Fruit fly (Drosophila melanogaster) Kc167 (cell line): ENCODE data around the gene CG43094.

Source experiments
- Myc ChIP-seq: fragments of >200 bp; optimal IDR thresholded peaks from 2 replicates; lab custom pipeline; 2017; ENCODE audit warnings: missing external identifiers
- Sin3A ChIP-seq: fragments of >200 bp; optimal IDR thresholded peaks from 2 replicates; lab custom pipeline; 2018; ENCODE audit warnings: missing external identifiers
- h ChIP-seq: fragments of >200 bp; optimal IDR thresholded peaks from 3 replicates; lab custom pipeline; 2018; ENCODE audit warnings: missing external identifiers
- insv ChIP-seq: fragments of >200 bp; optimal IDR thresholded peaks from 3 replicates; lab custom pipeline; 2018; ENCODE audit warnings: missing external identifiers
- psq ChIP-seq: fragments of >200 bp; optimal IDR thresholded peaks from 2 replicates; lab custom pipeline; 2017; ENCODE audit warnings: missing external identifiers
- ttk ChIP-seq: sonication (Bioruptor generic); optimal IDR thresholded peaks from 2 replicates; lab custom pipeline; 2017; ENCODE audit warnings: missing external identifiers

CG43094 gene

dm6 chr3R:22770887-22771286 lies at the start of gene CG43094:
TSS of gene CG43094 (minus strand) at chr3R:22770987.
- TF ChIP-seq h (no peak), ttk (no peak), insv (lab: Kevin White, UChicago) (no peak), Myc (lab: Kevin White, UChicago) (no peak), Sin3A (no peak), psq (lab: Kevin White, UChicago) (no peak)

dm6 chr3R:22816437-22817173 lies 45.8 kb upstream of the CG43094 start:
- TF ChIP-seq ttk (no peak), Sin3A (no peak), psq (lab: Kevin White, UChicago) (no peak), h (no peak), Myc (lab: Kevin White, UChicago) (no peak), insv (lab: Kevin White, UChicago) (no peak)

dm6 chr3R:22816078-22816436 lies 45.3 kb upstream of the CG43094 start, which contains the start of gene CG13840:
TSS of gene CG13840 (minus strand) at chr3R:22816178.
- no peak for TF ChIP-seq Sin3A
- no peak for TF ChIP-seq psq (lab: Kevin White, UChicago)
- TF ChIP-seq ttk = no peak
- no peak for TF ChIP-seq Myc (lab: Kevin White, UChicago)

- TF ChIP-seq Myc (lab: Kevin White, UChicago) (no peak), ttk (no peak), psq (lab: Kevin White, UChicago) (no peak), insv (lab: Kevin White, UChicago) (no peak), h (no peak), Sin3A (no peak)
Measured at dm6 chr3R:22810277-22810676, 39.5 kb upstream of the CG43094 start.

dm6 chr3R:22807132-22807531 lies 36.3 kb upstream of the CG43094 start:
- TF ChIP-seq Myc (lab: Kevin White, UChicago) (no peak), h (no peak), Sin3A (no peak), ttk (no peak), insv (lab: Kevin White, UChicago) (no peak), psq (lab: Kevin White, UChicago) (no peak)

- TF ChIP-seq ttk = no peak
- TF ChIP-seq Myc (lab: Kevin White, UChicago) = no peak
- no peak for TF ChIP-seq h
- TF ChIP-seq psq (lab: Kevin White, UChicago) = no peak
- TF ChIP-seq Sin3A = no peak
Measured at dm6 chr3R:22803655-22804341, 33.0 kb upstream of the CG43094 start, which contains the start of gene CG7031. TSS of gene CG7031 (plus strand) at chr3R:22804291.

- TF ChIP-seq Sin3A (no peak), insv (lab: Kevin White, UChicago) (no peak), psq (lab: Kevin White, UChicago) (no peak), h (no peak), Myc (lab: Kevin White, UChicago) (no peak), ttk (no peak)
Measured at dm6 chr3R:22793953-22794352, 23.2 kb upstream of the CG43094 start.

dm6 chr3R:22789106-22789505 lies 18.3 kb upstream of the CG43094 start:
- TF ChIP-seq psq (lab: Kevin White, UChicago) (no peak), Myc (lab: Kevin White, UChicago) (no peak), Sin3A (no peak), insv (lab: Kevin White, UChicago) (no peak), ttk (no peak), h (no peak)

dm6 chr3R:22784674-22785316 lies 14.0 kb upstream of the CG43094 start:
- TF ChIP-seq Myc (lab: Kevin White, UChicago) (no peak), Sin3A (no peak), psq (lab: Kevin White, UChicago) (no peak), insv (lab: Kevin White, UChicago) (no peak), ttk (no peak), h (no peak)

- TF ChIP-seq psq (lab: Kevin White, UChicago) (no peak), insv (lab: Kevin White, UChicago) (no peak), h (no peak), ttk (no peak), Myc (lab: Kevin White, UChicago) (no peak), Sin3A (no peak)
Measured at dm6 chr3R:22781412-22781811, 10.6 kb upstream of the CG43094 start.

dm6 chr3R:22780135-22780534 lies 9.3 kb upstream of the CG43094 start:
- TF ChIP-seq insv (lab: Kevin White, UChicago) = no peak
- no peak for TF ChIP-seq Myc (lab: Kevin White, UChicago)
- no peak for TF ChIP-seq h
- TF ChIP-seq Sin3A = no peak
- no peak for TF ChIP-seq ttk
- TF ChIP-seq psq (lab: Kevin White, UChicago) = no peak

- TF ChIP-seq psq (lab: Kevin White, UChicago) (no peak), Myc (lab: Kevin White, UChicago) (no peak), h (no peak), ttk (no peak), insv (lab: Kevin White, UChicago) (no peak), Sin3A (no peak)
Measured at dm6 chr3R:22776457-22776856, 5.7 kb upstream of the CG43094 start.
